Fruit fly (Drosophila melanogaster): Measurements from ENCODE around the gene msl-1.

msl-1 gene

DNA sequence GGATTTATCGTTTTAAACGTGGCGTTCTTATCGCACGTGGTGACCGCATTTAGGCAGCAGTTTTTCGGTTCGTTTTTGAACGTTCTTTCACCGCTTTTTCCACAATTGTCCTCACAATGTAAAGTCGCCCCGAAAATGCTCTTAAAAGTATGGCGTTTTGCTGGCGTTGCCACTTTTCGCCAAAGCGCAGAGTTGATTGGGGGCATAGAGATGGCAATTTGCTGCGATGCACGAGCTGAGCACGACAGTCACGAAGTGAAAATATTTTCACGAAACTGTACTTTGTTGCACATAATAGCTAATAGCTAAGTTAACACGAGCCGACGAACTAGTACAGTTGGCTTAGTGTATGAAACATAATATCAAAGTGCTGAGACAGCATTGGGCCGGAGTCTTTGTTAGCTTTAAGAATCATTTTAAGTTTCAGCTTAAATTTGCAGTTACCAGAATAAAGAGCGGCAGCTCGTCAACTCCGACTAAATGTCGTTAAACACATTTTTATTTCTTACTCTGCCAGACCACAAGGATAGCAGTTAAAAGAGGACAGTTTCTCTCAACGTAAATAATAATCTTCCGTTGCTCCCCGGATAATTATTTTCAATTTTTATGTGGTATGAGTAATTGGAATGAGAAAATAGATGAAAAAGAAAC lies at the start of gene msl-1:
Gene msl-1, minus strand, starts transcription at position 155 of the 651 bp plus-strand sequence.
- TF ChIP-seq Nf-YC (tag; optimal IDR thresholded peaks at IDR 0.05) (no peak), pnt (GFP tag; optimal IDR thresholded peaks at IDR 0.05) (peak; percentile 4), MESR4 (GFP tag; optimal IDR thresholded peaks at IDR 0.05) (peak; percentile 92), CG11247 (GFP tag; IDR thresholded peaks at IDR 0.05) (peak; percentile 43; the same call in 1 of the 2 replicates), CG12391 (tag; optimal IDR thresholded peaks at IDR 0.05) (peak; percentile 2), az2 (GFP tag; optimal IDR thresholded peaks at IDR 0.05) (peak; percentile 21), Dip3 (GFP tag; optimal IDR thresholded peaks at IDR 0.05) (peak; percentile 5), Hr3 (GFP tag; optimal IDR thresholded peaks at IDR 0.05) (peak; percentile 12), CG31224 (GFP tag; IDR thresholded peaks at IDR 0.05) (no peak), Trl (optimal IDR thresholded peaks at IDR 0.05) (no peak), Trl (GFP tag; optimal IDR thresholded peaks at IDR 0.05) (peak; percentile 15), Lhr (GFP tag; optimal IDR thresholded peaks at IDR 0.05) (peak; percentile 52), Meics (GFP tag; optimal IDR thresholded peaks at IDR 0.05) (no peak), CG4617 (GFP tag; optimal IDR thresholded peaks at IDR 0.05; ENCODE audit: borderline replicate concordance) (peak; percentile 65), CG42726 (GFP tag; IDR thresholded peaks at IDR 0.05; ENCODE audit: partially characterized antibody) (peak; percentile 99), unc-4 (GFP tag; IDR thresholded peaks at IDR 0.05; ENCODE audit: partially characterized antibody) (peak; percentile 77), Aef1 (GFP tag; IDR thresholded peaks at IDR 0.05) (peak; percentile 27; the same call in 1 of the 3 replicates), CG9215 (GFP tag; IDR thresholded peaks at IDR 0.05) (peak; percentile 25; the same call in 1 of the 2 replicates), CG2199 (GFP tag; IDR thresholded peaks at IDR 0.05) (no peak), Pdp1 (GFP tag; optimal IDR thresholded peaks at IDR 0.05) (peak; percentile 33 to 74), CG1647 (GFP tag; optimal IDR thresholded peaks at IDR 0.05) (peak; percentile 35), trem (tag; optimal IDR thresholded peaks at IDR 0.05) (peak; percentile 88), CG32772 (GFP tag; IDR thresholded peaks at IDR 0.05) (peak; percentile 9; the same call in 1 of the 2 replicates), emc (GFP tag; optimal IDR thresholded peaks at IDR 0.05) (no peak), gsb (GFP tag; IDR thresholded peaks at IDR 0.05) (no peak), CG17829 (tag; optimal IDR thresholded peaks at IDR 0.05) (peak; percentile 25), pho (GFP tag; optimal IDR thresholded peaks at IDR 0.05) (peak; percentile 29), fru (optimal IDR thresholded peaks at IDR 0.05) (no peak), CG12219 (GFP tag; optimal IDR thresholded peaks at IDR 0.05) (no peak), CG7987 (GFP tag; optimal IDR thresholded peaks at IDR 0.05) (no peak), Dek (tag; optimal IDR thresholded peaks at IDR 0.05) (no peak), danr (GFP tag; IDR thresholded peaks at IDR 0.05) (no peak), mld (GFP tag; IDR thresholded peaks at IDR 0.05; ENCODE audit: partially characterized antibody) (peak; percentile 94), nerfin-2 (GFP tag; IDR thresholded peaks at IDR 0.05; ENCODE audit: partially characterized antibody) (peak; percentile 90), CG2712 (tag; optimal IDR thresholded peaks at IDR 0.05) (no peak), CG3847 (GFP tag; IDR thresholded peaks at IDR 0.05) (peak; percentile 73), CG8089 (GFP tag; optimal IDR thresholded peaks at IDR 0.05) (no peak), jing (GFP tag; optimal IDR thresholded peaks at IDR 0.05) (no peak), gcm2 (GFP tag; optimal IDR thresholded peaks at IDR 0.05) (no peak), wek (GFP tag; optimal IDR thresholded peaks at IDR 0.05) (no peak), CG8765 (GFP tag; IDR thresholded peaks at IDR 0.05) (peak; percentile 33; the same call in 1 of the 2 replicates), ase (GFP tag; IDR thresholded peaks at IDR 0.05) (0 out of 3 replicates have a peak, but pooled peaks have one; percentile 18), CG6254 (GFP tag; optimal IDR thresholded peaks at IDR 0.05) (no peak), gro (GFP tag; optimal IDR thresholded peaks at IDR 0.05) (peak; percentile 20), vnd (GFP tag; IDR thresholded peaks at IDR 0.05; ENCODE audit: partially characterized antibody) (peak; percentile 92), YL-1 (GFP tag; optimal IDR thresholded peaks at IDR 0.05) (peak; percentile 65), NFAT (GFP tag; IDR thresholded peaks at IDR 0.05) (peak; percentile 70), CG3995 (GFP tag; optimal IDR thresholded peaks at IDR 0.05) (peak; percentile 78), CG1603 (tag; optimal IDR thresholded peaks at IDR 0.05) (peak; percentile 75), CG17802 (tag; optimal IDR thresholded peaks at IDR 0.05) (peak; percentile 12)
